Worm (Caenorhabditis elegans) whole organism, midembryonic: ENCODE data around the gene fbxb-81.

Source experiments
- flt-1 ChIP-seq: fragments of 200-800 bp; sonication (Bioruptor generic); IDR thresholded peaks from 2 replicates; pipeline ENCODE4 v1.3.6; 2022; ENCODE audit warnings: missing genetic modification characterization, missing compliant biosample characterization
- tab-1 ChIP-seq: fragments of 200-800 bp; sonication (Bioruptor generic); IDR thresholded peaks from 2 replicates; pipeline ENCODE4 v1.3.6; 2022; ENCODE audit warnings: missing genetic modification characterization, missing compliant biosample characterization

DNA sequence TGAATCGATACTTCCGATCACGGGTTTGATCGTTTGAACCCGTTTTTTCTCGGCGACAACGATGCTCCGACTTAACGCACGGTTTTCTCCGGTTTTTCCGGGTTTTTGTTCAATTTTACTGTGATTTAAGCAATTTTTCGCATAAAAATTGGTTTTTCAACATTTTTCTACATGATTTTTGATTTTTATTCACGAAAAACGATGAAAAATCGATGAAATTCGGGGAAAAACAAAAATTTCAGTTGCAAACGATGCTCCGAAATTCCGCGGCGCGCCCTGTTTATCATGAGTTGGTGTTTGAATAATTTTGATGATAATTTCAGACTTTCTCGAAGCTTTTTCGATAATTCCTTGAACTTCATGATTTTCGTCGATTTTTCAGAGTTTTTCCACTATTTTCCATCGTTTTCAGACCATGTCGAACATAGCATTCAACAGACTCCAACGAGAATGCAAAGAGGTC lies 47.4 kb upstream of the fbxb-81 start, which contains the start of gene ubc-20:
- no peak for TF ChIP-seq flt-1 (GFP tag; lab: Robert Waterston, UW)
- TF ChIP-seq tab-1 (GFP tag; lab: Robert Waterston, UW): no peak
